Worm (Caenorhabditis elegans) whole organism, mixed stage, embryonic: ENCODE results near the gene nas-13.

Experiments used
- M03D4.4 ChIP-seq: sonication (generic microtip); optimal IDR thresholded peaks from 2 replicates; lab custom pipeline; 2017; ENCODE audit warnings: mild to moderate bottlenecking, missing genetic modification characterization, missing compliant biosample characterization
- blmp-1 ChIP-seq: fragments of 150-350 bp; optimal IDR thresholded peaks from 2 replicates; lab custom pipeline; 2014; ENCODE audit warnings: missing biosample characterization, missing genetic modification characterization
- ceh-39 ChIP-seq: fragments of 150-350 bp; optimal IDR thresholded peaks from 2 replicates; lab custom pipeline; 2014; ENCODE audit warnings: missing biosample characterization, missing genetic modification characterization
- ceh-43 ChIP-seq: fragments of 200-800 bp; sonication (Bioruptor generic); optimal IDR thresholded peaks from 2 replicates; lab custom pipeline; 2018; ENCODE audit warnings: mild to moderate bottlenecking, missing genetic modification characterization, moderate library complexity, missing compliant biosample characterization
- ceh-83 ChIP-seq: fragments of 200-800 bp; sonication (Bioruptor generic); optimal IDR thresholded peaks from 2 replicates; lab custom pipeline; 2018; ENCODE audit warnings: mild to moderate bottlenecking, missing genetic modification characterization, missing compliant biosample characterization
- ces-1 ChIP-seq: fragments of 150-350 bp; optimal IDR thresholded peaks from 2 replicates; lab custom pipeline; 2014; ENCODE audit warnings: missing biosample characterization, missing genetic modification reagents, missing genetic modification characterization
- cnd-1 ChIP-seq: fragments of 200-800 bp; sonication (Bioruptor generic); optimal IDR thresholded peaks from 2 replicates; lab custom pipeline; 2018; ENCODE audit warnings: mild to moderate bottlenecking, missing genetic modification characterization, missing compliant biosample characterization
- drap-1 ChIP-seq: fragments of 200-800 bp; sonication (Bioruptor generic); optimal IDR thresholded peaks from 3 replicates; lab custom pipeline; 2018; ENCODE audit warnings: mild to moderate bottlenecking, missing genetic modification characterization, missing compliant biosample characterization
- elt-1 ChIP-seq: sonication (generic microtip); optimal IDR thresholded peaks from 2 replicates; lab custom pipeline; 2017; ENCODE audit warnings: missing genetic modification characterization, mild to moderate bottlenecking, missing compliant biosample characterization, antibody characterized with exemption, moderate library complexity, borderline replicate concordance; ENCODE audit not compliant: insufficient read depth
- elt-3 ChIP-seq: fragments of 150-350 bp; optimal IDR thresholded peaks from 2 replicates; lab custom pipeline; 2014; ENCODE audit warnings: missing biosample characterization, missing genetic modification characterization
- flh-1 ChIP-seq: fragments of 200-800 bp; sonication (Bioruptor generic); optimal IDR thresholded peaks from 2 replicates; lab custom pipeline; 2018; ENCODE audit warnings: mild to moderate bottlenecking, missing genetic modification characterization, moderate library complexity, missing compliant biosample characterization
- ham-2 ChIP-seq: fragments of 200-800 bp; sonication (Bioruptor generic); optimal IDR thresholded peaks from 2 replicates; lab custom pipeline; 2018; ENCODE audit warnings: mild to moderate bottlenecking, missing genetic modification characterization, missing compliant biosample characterization
- hlh-1 ChIP-seq: fragments of 150-350 bp; optimal IDR thresholded peaks from 2 replicates; lab custom pipeline; 2014; ENCODE audit warnings: missing biosample characterization, missing genetic modification reagents, missing genetic modification characterization
- lin-32 ChIP-seq: fragments of 200-800 bp; sonication (Bioruptor generic); optimal IDR thresholded peaks from 2 replicates; lab custom pipeline; 2018; ENCODE audit warnings: mild to moderate bottlenecking, missing genetic modification characterization, missing compliant biosample characterization
- lsy-2 ChIP-seq: fragments of 150-350 bp; optimal IDR thresholded peaks from 2 replicates; lab custom pipeline; 2014; ENCODE audit warnings: missing biosample characterization, missing genetic modification characterization
- mab-5 ChIP-seq: fragments of 150-350 bp; optimal IDR thresholded peaks from 2 replicates; lab custom pipeline; 2014; ENCODE audit warnings: missing biosample characterization, missing genetic modification characterization
- mep-1 ChIP-seq: fragments of 150-350 bp; optimal IDR thresholded peaks from 2 replicates; lab custom pipeline; 2017; ENCODE audit warnings: missing biosample characterization, missing genetic modification reagents, missing genetic modification characterization, inconsistent platforms
- mls-2 ChIP-seq: sonication (generic microtip); optimal IDR thresholded peaks from 2 replicates; lab custom pipeline; 2016; ENCODE audit warnings: mild to moderate bottlenecking, missing genetic modification characterization, moderate library complexity, missing compliant biosample characterization
- nhr-12 ChIP-seq: fragments of 150-350 bp; optimal IDR thresholded peaks from 2 replicates; lab custom pipeline; 2014; ENCODE audit warnings: missing biosample characterization, missing genetic modification characterization
- nhr-2 ChIP-seq: fragments of 150-350 bp; optimal IDR thresholded peaks from 2 replicates; lab custom pipeline; 2014; ENCODE audit warnings: missing biosample characterization, missing genetic modification characterization
- nhr-237 ChIP-seq: fragments of 150-350 bp; optimal IDR thresholded peaks from 2 replicates; lab custom pipeline; 2014; ENCODE audit warnings: missing biosample characterization, missing genetic modification characterization
- pha-4 ChIP-seq: fragments of 150-350 bp; optimal IDR thresholded peaks from 2 replicates; lab custom pipeline; 2018; ENCODE audit warnings: missing biosample characterization, missing genetic modification reagents, missing genetic modification characterization
- sem-2 ChIP-seq: fragments of 200-800 bp; sonication (Bioruptor generic); optimal IDR thresholded peaks from 2 replicates; lab custom pipeline; 2018; ENCODE audit warnings: mild to moderate bottlenecking, missing genetic modification characterization, missing compliant biosample characterization
- snpc-4 ChIP-seq: fragments of 150-350 bp; optimal IDR thresholded peaks from 2 replicates; lab custom pipeline; 2014; ENCODE audit warnings: missing biosample characterization, missing genetic modification characterization
- sptf-1 ChIP-seq: sonication (generic microtip); optimal IDR thresholded peaks from 2 replicates; lab custom pipeline; 2017; ENCODE audit warnings: mild to moderate bottlenecking, missing genetic modification characterization, moderate library complexity, missing compliant biosample characterization
- tbx-8 ChIP-seq: fragments of 200-800 bp; sonication (Bioruptor generic); optimal IDR thresholded peaks from 2 replicates; lab custom pipeline; 2018; ENCODE audit warnings: mild to moderate bottlenecking, missing genetic modification characterization, moderate library complexity, missing compliant biosample characterization
- unc-120 ChIP-seq: sonication (generic microtip); optimal IDR thresholded peaks from 2 replicates; lab custom pipeline; 2017; ENCODE audit warnings: missing genetic modification characterization, missing compliant biosample characterization; ENCODE audit not compliant: poor library complexity, severe bottlenecking
- unc-62 ChIP-seq: fragments of 150-350 bp; optimal IDR thresholded peaks from 2 replicates; lab custom pipeline; 2014; ENCODE audit warnings: missing biosample characterization, missing genetic modification reagents, missing genetic modification characterization
- zip-8 ChIP-seq: fragments of 150-350 bp; optimal IDR thresholded peaks from 2 replicates; lab custom pipeline; 2014; ENCODE audit warnings: missing biosample characterization, missing genetic modification characterization

nas-13 gene

ce11 chrX:15385807-15386349 is 42.2 kb downstream of the nas-13 start:
- no peak for TF ChIP-seq ceh-39 (tag; lab: Kevin White, UChicago)
- peak; percentile 11 for TF ChIP-seq sptf-1 (tag; lab: Kevin White, UChicago)
- peak; percentile 42 for TF ChIP-seq zip-8 (tag; lab: Kevin White, UChicago)
- TF ChIP-seq cnd-1, result no peak
- peak; percentile 30 for TF ChIP-seq ces-1 (GFP tag; lab: Kevin White, UChicago)

- no peak for TF ChIP-seq snpc-4
Measured at ce11 chrX:15385379-15385778, 42.7 kb downstream of the nas-13 start.

- TF ChIP-seq elt-1 (tag; lab: Kevin White, UChicago) (peak; percentile 44), unc-120 (tag; lab: Kevin White, UChicago) (no peak), pha-4 (no peak)
- TF ChIP-seq, all 35 proteins: peak for 1
Measured at ce11 chrX:15384090-15384624, 43.9 kb downstream of the nas-13 start.

- TF ChIP-seq hlh-1 (tag; lab: Kevin White, UChicago) (peak; percentile 30), ceh-43 (GFP tag; lab: Kevin White, UChicago) (no peak), zip-8 (tag; lab: Kevin White, UChicago) (peak; percentile 54)
Measured at ce11 chrX:15382914-15383313, 45.1 kb downstream of the nas-13 start.

ce11 chrX:15382256-15382655 is 45.8 kb downstream of the nas-13 start:
- TF ChIP-seq flh-1 (GFP tag; lab: Kevin White, UChicago) (no peak), elt-1 (tag; lab: Kevin White, UChicago) (peak; percentile 75)
- TF ChIP-seq, all 35 proteins: peak for 1

- TF ChIP-seq snpc-4 (no peak), zip-8 (tag; lab: Kevin White, UChicago) (no peak), lsy-2 (tag; lab: Kevin White, UChicago) (no peak), nhr-237 (no peak), mab-5 (no peak), pha-4 (no peak), nhr-12 (tag; lab: Kevin White, UChicago) (no peak), ham-2 (GFP tag; lab: Kevin White, UChicago) (no peak), hlh-1 (tag; lab: Kevin White, UChicago) (no peak), sem-2 (no peak), mls-2 (tag; lab: Kevin White, UChicago) (no peak), mep-1 (no peak)
- TF ChIP-seq, all 35 proteins: peak for 0
Measured at ce11 chrX:15381486-15381885, 46.6 kb downstream of the nas-13 start.

ce11 chrX:15380437-15380836 is 47.6 kb downstream of the nas-13 start:
- no peak for TF ChIP-seq elt-3
- TF ChIP-seq zip-8 (tag; lab: Kevin White, UChicago), result no peak
- no peak for TF ChIP-seq lin-32 (GFP tag; lab: Kevin White, UChicago)
- no peak for TF ChIP-seq ceh-83 (GFP tag; lab: Kevin White, UChicago)
- TF ChIP-seq nhr-237, result no peak

ce11 chrX:15379882-15380281 is 48.2 kb downstream of the nas-13 start:
- TF ChIP-seq M03D4.4, result no peak
- no peak for TF ChIP-seq tbx-8 (GFP tag; lab: Kevin White, UChicago)
- no peak for TF ChIP-seq lin-32 (GFP tag; lab: Kevin White, UChicago)
- TF ChIP-seq pha-4, result no peak
- TF ChIP-seq ceh-39 (tag; lab: Kevin White, UChicago), result no peak
- TF ChIP-seq drap-1 (GFP tag; lab: Kevin White, UChicago), result no peak
- TF ChIP-seq blmp-1 (tag; lab: Kevin White, UChicago), result no peak
- TF ChIP-seq sem-2, result no peak
- TF ChIP-seq cnd-1, result no peak
- TF ChIP-seq elt-1 (tag; lab: Kevin White, UChicago), result no peak
- no peak for TF ChIP-seq unc-62 (GFP tag; lab: Kevin White, UChicago)
- TF ChIP-seq nhr-237, result no peak
- no peak for TF ChIP-seq ceh-83 (GFP tag; lab: Kevin White, UChicago)
- no peak for TF ChIP-seq sptf-1 (tag; lab: Kevin White, UChicago)
- no peak for TF ChIP-seq mep-1
- TF ChIP-seq nhr-2 (tag; lab: Kevin White, UChicago), result no peak
